Worm (Caenorhabditis elegans): Measurements from ENCODE around the gene slcr-46.3.
A peak's percentile ranks its signal among the peaks of the same experiment; 100 is the strongest.

The slcr-46.3 gene

ce11 chrV:9704399-9704798 is 19.5 kb downstream of the slcr-46.3 start:
- no peak for TF ChIP-seq ztf-4 (tag; optimal IDR thresholded peaks at IDR 0.05)
- peak in 2 of 3 experiments; percentile 14 to 35 for TF ChIP-seq dpl-1 (GFP tag; optimal IDR thresholded peaks at IDR 0.05)
- TF ChIP-seq irx-1 (tag; optimal IDR thresholded peaks at IDR 0.05) = no peak
- no peak for TF ChIP-seq nhr-28 (tag; optimal IDR thresholded peaks at IDR 0.05)
- TF ChIP-seq unc-86 (tag; optimal IDR thresholded peaks at IDR 0.05) = no peak
- TF ChIP-seq zag-1 (tag; optimal IDR thresholded peaks at IDR 0.05) = no peak
- TF ChIP-seq ceh-63 (GFP tag; optimal IDR thresholded peaks at IDR 0.05) = no peak
- TF ChIP-seq nhr-20 (tag; optimal IDR thresholded peaks at IDR 0.05) = no peak
- TF ChIP-seq jun-1 (tag; optimal IDR thresholded peaks at IDR 0.05) = no peak
- TF ChIP-seq tlp-1 (tag; optimal IDR thresholded peaks at IDR 0.05) = no peak
- TF ChIP-seq ces-1 (GFP tag; optimal IDR thresholded peaks at IDR 0.05) = no peak
- peak; percentile 61 for TF ChIP-seq snu-23 (GFP tag; optimal IDR thresholded peaks at IDR 0.05)
- no peak for TF ChIP-seq ztf-11 (tag; optimal IDR thresholded peaks at IDR 0.05)
- no peak for TF ChIP-seq pag-3 (tag; optimal IDR thresholded peaks at IDR 0.05; ENCODE audit: borderline replicate concordance, insufficient read depth)
- peak; percentile 20 for TF ChIP-seq xbp-1 (tag; optimal IDR thresholded peaks at IDR 0.05)
- peak; percentile 36 for TF ChIP-seq nhr-85 (tag)
- TF ChIP-seq vab-15 (tag; optimal IDR thresholded peaks at IDR 0.05) = no peak
- no peak for TF ChIP-seq fkh-10 (GFP tag; optimal IDR thresholded peaks at IDR 0.05)
- peak; percentile 61 for TF ChIP-seq skn-1 (tag; optimal IDR thresholded peaks at IDR 0.05)
- no peak for TF ChIP-seq nhr-12 (tag; optimal IDR thresholded peaks at IDR 0.05)
- peak; percentile 42 for TF ChIP-seq nhr-47 (tag; optimal IDR thresholded peaks at IDR 0.05)
- TF ChIP-seq nhr-71 (tag; optimal IDR thresholded peaks at IDR 0.05) = peak; percentile 55
- no peak for TF ChIP-seq C34B4.2 (tag; optimal IDR thresholded peaks at IDR 0.05)
- TF ChIP-seq mab-9 (GFP tag; IDR thresholded peaks at IDR 0.05) = no peak
- peak; percentile 26; the same call in 1 of the 2 replicates for TF ChIP-seq isw-1 (GFP tag; IDR thresholded peaks at IDR 0.05)
- no peak for TF ChIP-seq swsn-7 (tag; optimal IDR thresholded peaks at IDR 0.05)
- TF ChIP-seq tbx-2 (tag; optimal IDR thresholded peaks at IDR 0.05) = no peak
- TF ChIP-seq fkh-8 (tag; optimal IDR thresholded peaks at IDR 0.05) = peak; percentile 64
- TF ChIP-seq lin-35 (GFP tag; optimal IDR thresholded peaks at IDR 0.05) = peak; percentile 35 to 54
- no peak for TF ChIP-seq lin-15B (tag; optimal IDR thresholded peaks at IDR 0.05)
- no peak for TF ChIP-seq mef-2 (tag; optimal IDR thresholded peaks at IDR 0.05)
- no peak for TF ChIP-seq pqm-1 (tag; optimal IDR thresholded peaks at IDR 0.05)
- TF ChIP-seq nhr-90 (tag; optimal IDR thresholded peaks at IDR 0.05; ENCODE audit: poor library complexity) = no peak
- no peak for TF ChIP-seq dsc-1 (tag; optimal IDR thresholded peaks at IDR 0.05)
- no peak for TF ChIP-seq sox-4 (tag; optimal IDR thresholded peaks at IDR 0.05)
- no peak for TF ChIP-seq unc-62 (GFP tag; optimal IDR thresholded peaks at IDR 0.05)
- peak; percentile 26 for TF ChIP-seq snpc-4 (tag; optimal IDR thresholded peaks at IDR 0.05)
- no peak for TF ChIP-seq nhr-237 (tag; optimal IDR thresholded peaks at IDR 0.05)
- TF ChIP-seq lsy-2 (tag; optimal IDR thresholded peaks at IDR 0.05) = peak; percentile 27 to 67
- no peak for TF ChIP-seq fos-1 (tag; optimal IDR thresholded peaks at IDR 0.05)
- TF ChIP-seq egl-27 (tag; optimal IDR thresholded peaks at IDR 0.05) = no peak
- no peak for TF ChIP-seq nhr-77 (tag; optimal IDR thresholded peaks at IDR 0.05)
- TF ChIP-seq grh-1 (GFP tag; IDR thresholded peaks at IDR 0.05) = no peak
- no peak for TF ChIP-seq C04F5.9 (tag; optimal IDR thresholded peaks at IDR 0.05)
- no peak for TF ChIP-seq lin-13 (GFP tag; optimal IDR thresholded peaks at IDR 0.05)
- peak in 1 of 6 experiments; percentile 63 for TF ChIP-seq elt-3 (tag; optimal IDR thresholded peaks at IDR 0.05)
- TF ChIP-seq nhr-76 (tag; optimal IDR thresholded peaks at IDR 0.05) = no peak
- TF ChIP-seq lir-3 (tag; optimal IDR thresholded peaks at IDR 0.05; ENCODE audit: poor library complexity) = no peak
- TF ChIP-seq alr-1 (tag; optimal IDR thresholded peaks at IDR 0.05; ENCODE audit: borderline replicate concordance) = no peak
- no peak for TF ChIP-seq hlh-17 (GFP tag; optimal IDR thresholded peaks at IDR 0.05; ENCODE audit: borderline replicate concordance)
- no peak for TF ChIP-seq aha-1 (tag; optimal IDR thresholded peaks at IDR 0.05)
- no peak for TF ChIP-seq unc-30 (tag; optimal IDR thresholded peaks at IDR 0.05)
- no peak for TF ChIP-seq elt-2 (tag; optimal IDR thresholded peaks at IDR 0.05)
- TF ChIP-seq mep-1 (tag; optimal IDR thresholded peaks at IDR 0.05) = peak; percentile 61
